Fruit fly (Drosophila melanogaster) whole organism, embryonic: ENCODE measurements around the gene ZnT63C.

ENCODE experiments used
- Antp ChIP-seq: fragments of 200-800 bp; sonication (Bioruptor generic); optimal IDR thresholded peaks from 3 replicates; lab custom pipeline; 2016; ENCODE audit warnings: missing biosample characterization, missing genetic modification characterization
- C15 ChIP-seq: fragments of 200-800 bp; sonication (Bioruptor generic); IDR thresholded peaks from 3 replicates; pipeline ENCODE4 v1.3.6; 2022; ENCODE audit warnings: missing biosample characterization, missing genetic modification characterization
- CG10366 ChIP-seq: fragments of 200-800 bp; sonication (Bioruptor generic); IDR thresholded peaks from 2 replicates; pipeline ENCODE4 v1.3.6; 2022; ENCODE audit warnings: missing biosample characterization, missing genetic modification characterization
- CG10959 ChIP-seq: fragments of 200-800 bp; sonication (Bioruptor generic); IDR thresholded peaks from 2 replicates; pipeline ENCODE4 v1.3.6; 2022; ENCODE audit warnings: missing biosample characterization, missing genetic modification characterization
- CG10979 ChIP-seq: fragments of 200-800 bp; sonication (Bioruptor generic); optimal IDR thresholded peaks from 2 replicates; lab custom pipeline; 2018; ENCODE audit warnings: missing biosample characterization, mild to moderate bottlenecking, missing genetic modification characterization, moderate library complexity
- CG11093 ChIP-seq: fragments of 200-800 bp; sonication (Bioruptor generic); IDR thresholded peaks from 3 replicates; pipeline ENCODE4 v1.3.6; 2022; ENCODE audit warnings: missing biosample characterization, missing genetic modification characterization
- CG12299 ChIP-seq: fragments of 200-800 bp; sonication (Bioruptor generic); optimal IDR thresholded peaks from 2 replicates; lab custom pipeline; 2018; ENCODE audit warnings: missing biosample characterization, mild to moderate bottlenecking, missing genetic modification characterization
- CG12942 ChIP-seq: fragments of 200-800 bp; sonication (Bioruptor generic); optimal IDR thresholded peaks from 3 replicates; lab custom pipeline; 2016; ENCODE audit warnings: missing biosample characterization, missing genetic modification characterization
- CG17186 ChIP-seq: fragments of 200-800 bp; sonication (Bioruptor generic); optimal IDR thresholded peaks from 3 replicates; lab custom pipeline; 2017; ENCODE audit warnings: missing biosample characterization, missing genetic modification reagents, missing genetic modification characterization
- CG17568 ChIP-seq: fragments of 200-800 bp; sonication (Bioruptor generic); optimal IDR thresholded peaks from 2 replicates; lab custom pipeline; 2018; ENCODE audit warnings: missing biosample characterization, mild to moderate bottlenecking, missing genetic modification characterization, moderate library complexity
- CG17802 ChIP-seq: fragments of 200-800 bp; sonication (Bioruptor generic); optimal IDR thresholded peaks from 2 replicates; lab custom pipeline; 2018; ENCODE audit warnings: missing biosample characterization, mild to moderate bottlenecking, missing genetic modification characterization, moderate library complexity
- CG18476 ChIP-seq: fragments of 200-800 bp; sonication (Bioruptor generic); optimal IDR thresholded peaks from 2 replicates; lab custom pipeline; 2016; ENCODE audit warnings: missing biosample characterization, mild to moderate bottlenecking, missing genetic modification characterization
- CG18619 ChIP-seq: fragments of 200-800 bp; sonication (Bioruptor generic); optimal IDR thresholded peaks from 3 replicates; lab custom pipeline; 2017; ENCODE audit warnings: missing biosample characterization, mild to moderate bottlenecking, missing genetic modification characterization
- CG2120 ChIP-seq: fragments of 200-800 bp; sonication (Bioruptor generic); optimal IDR thresholded peaks from 3 replicates; lab custom pipeline; 2016; ENCODE audit warnings: missing biosample characterization, missing genetic modification characterization
- CG2199 ChIP-seq: fragments of 200-800 bp; sonication (Bioruptor generic); IDR thresholded peaks from 3 replicates; pipeline ENCODE4 v1.3.6; 2022; ENCODE audit warnings: missing biosample characterization, missing genetic modification characterization
- CG2712 ChIP-seq: fragments of 200-800 bp; optimal IDR thresholded peaks from 3 replicates; lab custom pipeline; 2019; ENCODE audit warnings: missing biosample characterization, mild to moderate bottlenecking, missing genetic modification characterization, moderate library complexity
- CG3726 ChIP-seq: fragments of 200-800 bp; sonication (Bioruptor generic); IDR thresholded peaks from 3 replicates; pipeline ENCODE4, ENCODE4 v1.3.6; 2022; ENCODE audit warnings: missing biosample characterization, missing genetic modification characterization
- CG4424 ChIP-seq: fragments of 200-800 bp; sonication (Bioruptor generic); optimal IDR thresholded peaks from 3 replicates; lab custom pipeline; 2016; ENCODE audit warnings: missing biosample characterization, missing genetic modification characterization
- CG5180 ChIP-seq: fragments of 200-800 bp; sonication (Bioruptor generic); optimal IDR thresholded peaks from 3 replicates; lab custom pipeline; 2017; ENCODE audit warnings: missing biosample characterization, missing genetic modification characterization, mild to moderate bottlenecking, moderate library complexity, missing genetic modification reagents
- CG6654 ChIP-seq: fragments of 200-800 bp; sonication (Bioruptor generic); optimal IDR thresholded peaks from 2 replicates; lab custom pipeline; 2017; ENCODE audit warnings: missing biosample characterization, mild to moderate bottlenecking, missing genetic modification characterization
- CG7987 ChIP-seq: fragments of 200-800 bp; sonication (Bioruptor generic); optimal IDR thresholded peaks from 2 replicates; lab custom pipeline; 2018; ENCODE audit warnings: missing biosample characterization, mild to moderate bottlenecking, missing genetic modification characterization, moderate library complexity
- CTCF ChIP-seq: fragments of 200-800 bp; sonication (Bioruptor generic); optimal IDR thresholded peaks from 2 replicates; lab custom pipeline; 2017; ENCODE audit warnings: missing biosample characterization, mild to moderate bottlenecking, missing genetic modification characterization, moderate library complexity
- CrebB ChIP-seq: fragments of 200-800 bp; sonication (Bioruptor generic); optimal IDR thresholded peaks from 3 replicates; lab custom pipeline; 2018; ENCODE audit warnings: missing biosample characterization, mild to moderate bottlenecking, missing genetic modification characterization
- Deaf1 ChIP-seq: fragments of 200-800 bp; optimal IDR thresholded peaks from 3 replicates; lab custom pipeline; 2019; ENCODE audit warnings: missing biosample characterization, mild to moderate bottlenecking, missing genetic modification characterization, moderate library complexity
- Dip2 ChIP-seq: fragments of 200-800 bp; sonication (Bioruptor generic); IDR thresholded peaks from 2 replicates; pipeline ENCODE4 v1.3.6; 2022; ENCODE audit warnings: missing biosample characterization, missing genetic modification characterization
- Ets65A ChIP-seq: fragments of 200-800 bp; sonication (Bioruptor generic); peaks from one replicate; lab custom pipeline; 2016; ENCODE audit warnings: missing biosample characterization, missing genetic modification characterization
- Fer3 ChIP-seq: fragments of 200-800 bp; sonication (Bioruptor generic); optimal IDR thresholded peaks from 2 replicates; lab custom pipeline; 2018; ENCODE audit warnings: missing biosample characterization, mild to moderate bottlenecking, missing genetic modification characterization, moderate library complexity
- HLH4C ChIP-seq: fragments of 200-800 bp; sonication (Bioruptor generic); IDR thresholded peaks from 3 replicates; pipeline ENCODE4 v1.3.6; 2022; ENCODE audit warnings: missing biosample characterization, missing genetic modification characterization; ENCODE audit not compliant: partially characterized antibody
- Hr51 ChIP-seq, 2 experiments: fragments of 200-800 bp; sonication (Bioruptor generic); optimal IDR thresholded peaks; 2 replicates in 1 of 2; 3 replicates in 1 of 2; lab custom pipeline; 2016 to 2018; ENCODE audit warnings: missing biosample characterization in 2 of 2, missing genetic modification characterization in 2 of 2, mild to moderate bottlenecking in 1 of 2, moderate library complexity in 1 of 2
- Jarid2 ChIP-seq: fragments of 200-800 bp; sonication (Bioruptor generic); optimal IDR thresholded peaks from 3 replicates; lab custom pipeline; 2017; ENCODE audit warnings: mild to moderate bottlenecking, missing biosample characterization, missing genetic modification reagents, missing genetic modification characterization
- NFAT ChIP-seq: fragments of 200-800 bp; sonication (Bioruptor generic); IDR thresholded peaks from 2 replicates; pipeline ENCODE4 v1.3.6; 2022; ENCODE audit warnings: missing biosample characterization, missing genetic modification characterization
- Vsx1 ChIP-seq: fragments of 200-800 bp; sonication (Bioruptor generic); optimal IDR thresholded peaks from 2 replicates; lab custom pipeline; 2017; ENCODE audit warnings: missing biosample characterization, mild to moderate bottlenecking, missing genetic modification characterization, missing genetic modification reagents
- ab ChIP-seq: fragments of 200-800 bp; sonication (Bioruptor generic); optimal IDR thresholded peaks from 2 replicates; lab custom pipeline; 2016; ENCODE audit warnings: missing biosample characterization, missing genetic modification characterization
- abd-A ChIP-seq: fragments of 200-800 bp; sonication (Bioruptor generic); optimal IDR thresholded peaks from 3 replicates; lab custom pipeline; 2019; ENCODE audit warnings: missing biosample characterization, mild to moderate bottlenecking, missing genetic modification characterization, moderate library complexity
- br ChIP-seq: fragments of >200 bp; optimal IDR thresholded peaks from 2 replicates; lab custom pipeline; 2017
- cad ChIP-seq: fragments of >200 bp; optimal IDR thresholded peaks from 2 replicates; lab custom pipeline; 2017; ENCODE audit warnings: missing biosample characterization, missing genetic modification characterization
- danr ChIP-seq: fragments of 200-800 bp; sonication (Bioruptor generic); IDR thresholded peaks from 2 replicates; pipeline ENCODE4 v1.3.6; 2022; ENCODE audit warnings: missing biosample characterization, missing genetic modification characterization
- dati ChIP-seq: fragments of 200-800 bp; sonication (Bioruptor generic); IDR thresholded peaks from 2 replicates; pipeline ENCODE4 v1.3.6; 2022; ENCODE audit warnings: missing biosample characterization, missing genetic modification characterization
- fd3F ChIP-seq: fragments of 200-800 bp; sonication (Bioruptor generic); optimal IDR thresholded peaks from 2 replicates; lab custom pipeline; 2018; ENCODE audit warnings: missing biosample characterization, mild to moderate bottlenecking, missing genetic modification characterization, moderate library complexity
- fd96Cb ChIP-seq: fragments of 200-800 bp; sonication (Bioruptor generic); optimal IDR thresholded peaks from 2 replicates; lab custom pipeline; 2018; ENCODE audit warnings: missing biosample characterization, mild to moderate bottlenecking, missing genetic modification characterization, moderate library complexity
- ind ChIP-seq: fragments of 200-800 bp; sonication (Bioruptor generic); optimal IDR thresholded peaks from 3 replicates; lab custom pipeline; 2016; ENCODE audit warnings: missing biosample characterization, missing genetic modification characterization
- inv ChIP-seq: fragments of 200-800 bp; sonication (Bioruptor generic); IDR thresholded peaks from 2 replicates; pipeline ENCODE4 v1.3.6; 2022; ENCODE audit warnings: missing biosample characterization, missing genetic modification characterization; ENCODE audit not compliant: partially characterized antibody
- kay ChIP-seq: fragments of 200-800 bp; sonication (Bioruptor generic); optimal IDR thresholded peaks from 2 replicates; lab custom pipeline; 2016; ENCODE audit warnings: missing biosample characterization, missing genetic modification characterization
- p53 ChIP-seq: fragments of 200-800 bp; sonication (Bioruptor generic); optimal IDR thresholded peaks from 2 replicates; lab custom pipeline; 2016; ENCODE audit warnings: missing biosample characterization, missing genetic modification characterization
- peb ChIP-seq: fragments of 200-800 bp; sonication (Bioruptor generic); IDR thresholded peaks from 2 replicates; pipeline ENCODE4 v1.3.6; 2022; ENCODE audit warnings: missing biosample characterization, missing genetic modification characterization
- pzg ChIP-seq: fragments of 200-800 bp; sonication (Bioruptor generic); optimal IDR thresholded peaks from 3 replicates; lab custom pipeline; 2018; ENCODE audit warnings: missing biosample characterization, mild to moderate bottlenecking, missing genetic modification characterization, moderate library complexity
- sisA ChIP-seq: fragments of 200-800 bp; sonication (Bioruptor generic); IDR thresholded peaks from 2 replicates; pipeline ENCODE4 v1.3.6; 2022; ENCODE audit warnings: missing biosample characterization, missing genetic modification characterization
- slp2 ChIP-seq: fragments of 200-800 bp; sonication (Bioruptor generic); optimal IDR thresholded peaks from 2 replicates; lab custom pipeline; 2016; ENCODE audit warnings: missing biosample characterization, missing genetic modification characterization
- so ChIP-seq: fragments of 200-800 bp; sonication (Bioruptor generic); IDR thresholded peaks from 3 replicates; pipeline ENCODE4 v1.3.6; 2022; ENCODE audit warnings: missing biosample characterization, missing genetic modification characterization
- tap ChIP-seq: fragments of 200-800 bp; optimal IDR thresholded peaks from 3 replicates; lab custom pipeline; 2019; ENCODE audit warnings: missing biosample characterization, mild to moderate bottlenecking, missing genetic modification characterization, moderate library complexity
- tgo ChIP-seq: fragments of 200-800 bp; sonication (Bioruptor generic); IDR thresholded peaks from 3 replicates; pipeline ENCODE4 v1.3.6; 2022; ENCODE audit warnings: missing biosample characterization, missing genetic modification characterization

The ZnT63C gene

DNA sequence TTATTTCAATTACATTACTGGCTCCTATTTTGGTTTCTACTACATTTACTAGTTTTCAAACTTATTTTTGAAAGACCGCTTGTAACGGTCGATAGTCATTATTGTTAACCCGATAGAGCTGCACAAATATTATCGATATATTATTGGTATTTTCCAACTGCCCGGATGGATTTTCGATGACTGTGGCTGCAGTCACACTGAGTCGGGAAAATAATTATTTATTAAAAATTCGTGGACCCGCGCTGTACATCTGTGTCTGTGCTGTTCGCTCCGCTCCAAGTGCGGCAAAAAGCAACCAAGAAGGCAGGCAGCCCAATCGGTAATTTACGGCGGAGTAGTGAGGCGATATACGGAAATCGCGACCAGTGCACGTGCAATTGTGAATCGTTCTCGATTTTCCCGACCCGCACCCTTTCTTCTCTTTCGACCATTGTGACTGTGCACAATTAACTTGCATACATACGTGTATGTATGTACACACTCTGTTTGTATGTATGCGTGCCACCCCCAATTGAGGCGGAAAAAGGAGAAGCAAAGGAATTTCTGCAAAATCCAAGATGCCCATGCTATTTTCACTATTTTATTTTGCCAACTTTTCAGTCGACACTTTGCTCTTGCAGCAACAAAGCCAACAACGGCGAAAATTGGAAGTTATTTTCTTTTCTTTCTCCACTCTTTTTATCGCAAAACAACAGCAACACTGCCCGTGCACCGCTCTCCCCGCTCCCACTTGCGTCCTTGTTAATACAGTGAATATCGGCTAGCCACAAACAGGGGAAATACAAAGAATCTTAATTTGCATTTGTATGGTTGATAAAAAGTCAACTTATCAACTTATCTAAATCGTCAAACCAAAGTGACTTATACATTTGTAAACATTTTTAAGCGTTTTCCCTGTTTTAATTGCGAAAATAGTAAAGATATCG lies at the start of gene ZnT63C (continued):
- TF ChIP-seq CG7987 (GFP tag; lab: Kevin White, UChicago), result no peak
- no peak for TF ChIP-seq Ets65A (GFP tag; lab: Kevin White, UChicago)
- TF ChIP-seq CG11093 (GFP tag; lab: Robert Waterston, UW), result no peak
- TF ChIP-seq CG10979 (tag; lab: Kevin White, UChicago), result no peak
- peak; percentile 41 for TF ChIP-seq inv (GFP tag; lab: Robert Waterston, UW)
- TF ChIP-seq CG2120 (GFP tag; lab: Kevin White, UChicago), result no peak
- TF ChIP-seq CG12942 (GFP tag; lab: Kevin White, UChicago), result no peak
- TF ChIP-seq Fer3 (tag; lab: Kevin White, UChicago), result no peak
- TF ChIP-seq fd3F (GFP tag; lab: Kevin White, UChicago), result no peak
- no peak for TF ChIP-seq C15 (GFP tag; lab: Robert Waterston, UW)
- no peak for TF ChIP-seq CG10366 (GFP tag; lab: Robert Waterston, UW)
- TF ChIP-seq br (lab: Kevin White, UChicago), result no peak
- TF ChIP-seq CG12299 (tag; lab: Kevin White, UChicago), result peak; percentile 7
- TF ChIP-seq ind (GFP tag; lab: Kevin White, UChicago), result no peak
- no peak for TF ChIP-seq CG18476 (GFP tag; lab: Kevin White, UChicago)
- peak; percentile 6 for TF ChIP-seq CrebB (tag; lab: Kevin White, UChicago)
- TF ChIP-seq kay (GFP tag; lab: Kevin White, UChicago), result no peak
- no peak for TF ChIP-seq Antp (GFP tag; lab: Kevin White, UChicago)
- no peak for TF ChIP-seq tgo (GFP tag; lab: Robert Waterston, UW)
- no peak for TF ChIP-seq Dip2
- peak; percentile 97 for TF ChIP-seq HLH4C (GFP tag; lab: Robert Waterston, UW)
- no peak for TF ChIP-seq CG17802 (tag; lab: Kevin White, UChicago)
- TF ChIP-seq CG6654, result no peak
- TF ChIP-seq CG5180 (GFP tag; lab: Kevin White, UChicago), result no peak
- no peak for TF ChIP-seq CG18619
- TF ChIP-seq abd-A (tag; lab: Kevin White, UChicago), result no peak
- no peak for TF ChIP-seq CG17568
- no peak for TF ChIP-seq cad (GFP tag; lab: Kevin White, UChicago)
- no peak for TF ChIP-seq fd96Cb (tag; lab: Kevin White, UChicago)
- TF ChIP-seq p53 (GFP tag; lab: Kevin White, UChicago), result no peak
- TF ChIP-seq dati (GFP tag; lab: Robert Waterston, UW), result no peak
- peak; percentile 2 for TF ChIP-seq CTCF (GFP tag; lab: Kevin White, UChicago)
- no peak for TF ChIP-seq CG3726 (GFP tag; lab: Robert Waterston, UW)
- TF ChIP-seq pzg (GFP tag; lab: Kevin White, UChicago), result peak; percentile 74
- TF ChIP-seq so, result no peak
- TF ChIP-seq CG2199 (GFP tag; lab: Robert Waterston, UW), result peak; percentile 49; the same call in 1 of the 3 replicates
- no peak for TF ChIP-seq danr
- no peak for TF ChIP-seq Vsx1 (GFP tag; lab: Kevin White, UChicago)
- TF ChIP-seq Hr51 (GFP tag; optimal IDR thresholded peaks at IDR 0.05; lab: Kevin White, UChicago), result no peak
- TF ChIP-seq CG2712 (tag; lab: Kevin White, UChicago), result peak; percentile 100
- TF ChIP-seq CG17186 (GFP tag; lab: Kevin White, UChicago), result no peak
- peak; percentile 81 for TF ChIP-seq Jarid2 (GFP tag; lab: Kevin White, UChicago)
- no peak for TF ChIP-seq slp2 (GFP tag; lab: Kevin White, UChicago)
- no peak for TF ChIP-seq CG10959 (GFP tag; lab: Robert Waterston, UW)
- TF ChIP-seq NFAT (GFP tag; lab: Robert Waterston, UW), result no peak
- TF ChIP-seq ab (GFP tag; lab: Kevin White, UChicago), result no peak
- TF ChIP-seq peb (GFP tag; lab: Robert Waterston, UW), result no peak
- no peak for TF ChIP-seq sisA
- TF ChIP-seq tap (tag; lab: Kevin White, UChicago), result no peak
- no peak for TF ChIP-seq Deaf1
- TF ChIP-seq CG4424 (GFP tag; lab: Kevin White, UChicago), result no peak
